Worm (Caenorhabditis elegans) whole organism, L2 larva: ENCODE data around the gene F20B6.5.

ENCODE experiments used
- C34F6.9 ChIP-seq: fragments of 150-350 bp; optimal IDR thresholded peaks from 2 replicates; lab custom pipeline; 2014; ENCODE audit warnings: missing biosample characterization, missing genetic modification characterization
- F13H6.1 ChIP-seq: sonication (generic microtip); optimal IDR thresholded peaks from 2 replicates; lab custom pipeline; 2016; ENCODE audit warnings: missing genetic modification characterization, missing compliant biosample characterization
- ZK546.5 ChIP-seq: sonication (generic microtip); optimal IDR thresholded peaks from 2 replicates; lab custom pipeline; 2017; ENCODE audit warnings: missing biosample characterization, missing genetic modification characterization
- alr-1 ChIP-seq: fragments of 150-350 bp; optimal IDR thresholded peaks from 2 replicates; lab custom pipeline; 2014; ENCODE audit warnings: missing biosample characterization, missing genetic modification characterization
- aly-2 ChIP-seq: fragments of 150-350 bp; optimal IDR thresholded peaks from 2 replicates; lab custom pipeline; 2014; ENCODE audit warnings: missing biosample characterization, missing genetic modification characterization
- ama-1 ChIP-seq: fragments of 150-350 bp; optimal IDR thresholded peaks from 2 replicates; lab custom pipeline; 2018; ENCODE audit warnings: inconsistent platforms
- crh-2 ChIP-seq: sonication (generic microtip); optimal IDR thresholded peaks from 2 replicates; lab custom pipeline; 2017; ENCODE audit warnings: missing biosample characterization, missing genetic modification characterization
- elt-1 ChIP-seq: fragments of 150-350 bp; optimal IDR thresholded peaks from 2 replicates; lab custom pipeline; 2014; ENCODE audit warnings: missing biosample characterization, missing genetic modification characterization
- elt-3 ChIP-seq: sonication (generic microtip); optimal IDR thresholded peaks from 2 replicates; lab custom pipeline; 2017; ENCODE audit warnings: missing biosample characterization, missing genetic modification characterization
- fos-1 ChIP-seq: fragments of 150-350 bp; optimal IDR thresholded peaks from 2 replicates; lab custom pipeline; 2014; ENCODE audit warnings: missing biosample characterization, missing genetic modification characterization
- gmeb-1 ChIP-seq: fragments of 150-350 bp; optimal IDR thresholded peaks from 2 replicates; lab custom pipeline; 2014; ENCODE audit warnings: missing biosample characterization, missing genetic modification characterization
- lin-39 ChIP-seq: fragments of 150-350 bp; optimal IDR thresholded peaks from 2 replicates; lab custom pipeline; 2014; ENCODE audit warnings: missing biosample characterization, missing genetic modification reagents, missing genetic modification characterization
- lsy-2 ChIP-seq, 2 experiments: fragments of 150-350 bp in 1 of 2; sonication (generic microtip) in 1 of 2; optimal IDR thresholded peaks; 2 replicates each; lab custom pipeline; 2014 to 2017; ENCODE audit warnings: missing biosample characterization in 2 of 2, missing genetic modification characterization in 2 of 2
- mab-5 ChIP-seq: fragments of 150-350 bp; optimal IDR thresholded peaks from 2 replicates; lab custom pipeline; 2014; ENCODE audit warnings: missing biosample characterization, missing genetic modification characterization
- mbf-1 ChIP-seq: sonication (generic microtip); optimal IDR thresholded peaks from 2 replicates; lab custom pipeline; 2017; ENCODE audit warnings: missing biosample characterization, missing genetic modification characterization
- mdl-1 ChIP-seq, 2 experiments: fragments of 150-350 bp in 1 of 2; sonication (generic microtip) in 1 of 2; optimal IDR thresholded peaks; 2 replicates each; lab custom pipeline; 2017; ENCODE audit warnings: missing biosample characterization in 2 of 2, missing genetic modification characterization in 2 of 2
- nhr-11 ChIP-seq: fragments of 150-350 bp; optimal IDR thresholded peaks from 2 replicates; lab custom pipeline; 2014; ENCODE audit warnings: missing biosample characterization, missing genetic modification characterization
- nhr-12 ChIP-seq: fragments of 150-350 bp; optimal IDR thresholded peaks from 2 replicates; lab custom pipeline; 2014; ENCODE audit warnings: missing biosample characterization, missing genetic modification characterization
- nhr-129 ChIP-seq: fragments of 150-350 bp; optimal IDR thresholded peaks from 2 replicates; lab custom pipeline; 2014; ENCODE audit warnings: missing biosample characterization, missing genetic modification characterization
- nhr-21 ChIP-seq: fragments of 150-350 bp; optimal IDR thresholded peaks from 2 replicates; lab custom pipeline; 2014; ENCODE audit warnings: missing biosample characterization, missing genetic modification characterization
- nhr-237 ChIP-seq: fragments of 150-350 bp; optimal IDR thresholded peaks from 2 replicates; lab custom pipeline; 2014; ENCODE audit warnings: missing biosample characterization, missing genetic modification characterization
- nhr-25 ChIP-seq: fragments of 150-350 bp; sonication (generic microtip); optimal IDR thresholded peaks from 3 replicates; lab custom pipeline; 2014; ENCODE audit warnings: missing biosample characterization, missing genetic modification characterization
- nhr-6 ChIP-seq: fragments of 150-350 bp; optimal IDR thresholded peaks from 2 replicates; lab custom pipeline; 2014; ENCODE audit warnings: missing biosample characterization, missing genetic modification characterization
- peb-1 ChIP-seq: fragments of 150-350 bp; optimal IDR thresholded peaks from 2 replicates; lab custom pipeline; 2014; ENCODE audit warnings: missing biosample characterization, missing genetic modification characterization
- skn-1 ChIP-seq: sonication (generic microtip); optimal IDR thresholded peaks from 2 replicates; lab custom pipeline; 2017; ENCODE audit warnings: missing biosample characterization, missing genetic modification characterization
- sma-9 ChIP-seq, 2 experiments: fragments of 150-350 bp in 1 of 2; sonication (generic microtip) in 1 of 2; optimal IDR thresholded peaks; 2 replicates each; lab custom pipeline; 2014 to 2016; ENCODE audit warnings: missing genetic modification characterization in 2 of 2, mild to moderate bottlenecking in 1 of 2, missing biosample characterization in 1 of 2, missing compliant biosample characterization in 1 of 2, missing genetic modification reagents in 1 of 2, moderate library complexity in 1 of 2
- snpc-4 ChIP-seq: fragments of 150-350 bp; optimal IDR thresholded peaks from 2 replicates; lab custom pipeline; 2014; ENCODE audit warnings: missing biosample characterization, missing genetic modification characterization
- unc-39 ChIP-seq: fragments of 150-350 bp; optimal IDR thresholded peaks from 2 replicates; lab custom pipeline; 2014; ENCODE audit warnings: missing biosample characterization, missing genetic modification characterization
- unc-55 ChIP-seq: fragments of 150-350 bp; sonication (generic microtip); optimal IDR thresholded peaks from 3 replicates; lab custom pipeline; 2014; ENCODE audit warnings: missing biosample characterization, missing genetic modification reagents, missing genetic modification characterization
- unc-62 ChIP-seq: fragments of 150-350 bp; optimal IDR thresholded peaks from 2 replicates; lab custom pipeline; 2014; ENCODE audit warnings: missing biosample characterization, missing genetic modification reagents, missing genetic modification characterization
- zag-1 ChIP-seq: fragments of 150-350 bp; optimal IDR thresholded peaks from 2 replicates; lab custom pipeline; 2014; ENCODE audit warnings: missing biosample characterization, missing genetic modification characterization
- ztf-1 ChIP-seq: fragments of 200-800 bp; sonication (Bioruptor generic); conservative IDR thresholded peaks from 2 replicates; pipeline ENCODE4 v1.3.6; 2022; ENCODE audit warnings: missing genetic modification characterization, missing compliant biosample characterization
- ztf-11 ChIP-seq: sonication (generic microtip); optimal IDR thresholded peaks from 2 replicates; lab custom pipeline; 2017; ENCODE audit warnings: missing biosample characterization, missing genetic modification characterization
- ztf-4 ChIP-seq: fragments of 150-350 bp; optimal IDR thresholded peaks from 2 replicates; lab custom pipeline; 2014; ENCODE audit warnings: missing biosample characterization, missing genetic modification characterization

The F20B6.5 gene

DNA sequence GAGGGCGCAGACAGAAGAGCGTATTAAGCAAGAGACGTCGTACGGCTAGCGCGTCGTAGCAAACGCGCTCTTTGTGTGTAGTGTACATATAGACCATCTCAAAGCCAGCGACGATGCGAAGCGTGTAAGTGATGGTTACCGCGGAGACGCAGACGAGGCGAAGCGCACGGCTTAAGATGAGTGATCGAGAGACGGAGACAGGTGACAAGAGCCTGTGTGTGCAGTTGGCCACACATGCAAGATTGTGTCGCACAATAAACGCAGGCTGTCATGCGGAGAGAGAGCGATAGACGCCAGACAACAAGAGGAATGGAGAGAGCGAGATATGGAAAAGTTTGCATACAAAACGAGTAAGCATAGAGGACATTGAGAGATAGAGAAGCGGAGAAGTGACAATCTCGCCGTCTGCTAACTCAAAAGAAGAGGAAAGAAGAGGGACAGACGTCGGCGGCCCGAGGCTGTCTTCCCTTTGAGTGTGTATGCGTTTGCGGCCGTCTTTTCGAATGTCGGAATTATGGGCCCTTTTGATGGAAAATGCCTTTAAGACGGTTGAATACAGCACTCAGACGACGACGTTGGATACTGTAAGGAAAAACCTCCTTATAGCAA, 23.2 kb upstream of the F20B6.5 start (continued):
- TF ChIP-seq peb-1 (tag; lab: Kevin White, UChicago) (no peak), ztf-4 (tag; lab: Kevin White, UChicago) (peak; percentile 80), nhr-11 (tag; lab: Kevin White, UChicago) (no peak), skn-1 (tag; lab: Kevin White, UChicago) (no peak)
- TF ChIP-seq, all 48 proteins: peak for 27

DNA sequence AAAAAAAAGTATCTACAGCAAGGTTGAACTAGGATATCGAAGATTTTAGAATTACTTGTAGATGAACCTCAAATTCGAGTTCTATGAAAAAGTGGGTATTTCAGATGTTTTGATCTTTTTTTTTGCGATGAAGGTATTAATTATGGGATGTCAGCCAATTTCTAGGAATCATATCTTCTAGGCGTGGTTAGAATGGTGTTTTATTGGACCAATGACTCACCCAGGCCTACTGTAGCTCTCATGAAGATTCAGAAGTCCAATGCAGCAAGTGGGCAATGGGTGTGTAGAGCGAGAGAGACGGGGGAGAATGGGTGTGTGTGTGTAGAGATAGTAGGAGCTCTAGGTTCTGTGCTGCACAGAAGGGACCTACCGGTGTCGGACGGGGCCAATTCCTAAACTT, 22.5 kb upstream of the F20B6.5 start:
- no peak for TF ChIP-seq skn-1 (tag; lab: Kevin White, UChicago)
- TF ChIP-seq lsy-2 (tag; optimal IDR thresholded peaks at IDR 0.05; lab: Kevin White, UChicago): peak in 1 of 2 experiments; percentile 68
- TF ChIP-seq C34F6.9 (tag; lab: Kevin White, UChicago): peak; percentile 14
- no peak for TF ChIP-seq nhr-25
- peak; percentile 74 for TF ChIP-seq fos-1 (tag; lab: Kevin White, UChicago)

DNA sequence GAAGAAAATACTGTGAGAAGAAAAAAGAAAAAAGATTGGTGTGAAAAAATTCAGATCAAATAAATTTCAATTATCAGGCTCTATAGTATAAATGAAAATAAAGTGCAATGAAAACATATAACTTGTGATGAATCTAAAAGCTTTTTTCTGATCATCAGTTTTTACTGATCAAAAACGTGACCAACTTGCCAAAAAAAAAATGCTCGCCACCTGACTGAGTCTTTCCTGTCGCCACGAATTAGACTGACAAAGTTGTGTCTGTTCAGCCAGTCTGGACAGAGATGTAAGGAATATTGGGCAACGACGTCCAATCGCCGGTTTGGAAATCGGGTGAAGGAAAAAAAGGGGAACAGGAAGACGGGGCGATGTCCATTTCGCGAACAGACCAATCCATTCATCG, 19.8 kb upstream of the F20B6.5 start:
- no peak for TF ChIP-seq nhr-237
- TF ChIP-seq mdl-1 (tag; optimal IDR thresholded peaks at IDR 0.05; lab: Kevin White, UChicago): no peak
- peak in 1 of 2 experiments; percentile 5 for TF ChIP-seq lsy-2 (tag; optimal IDR thresholded peaks at IDR 0.05; lab: Kevin White, UChicago)
- no peak for TF ChIP-seq unc-39 (tag; lab: Kevin White, UChicago)
- peak; percentile 48 for TF ChIP-seq nhr-129 (tag; lab: Kevin White, UChicago)
- TF ChIP-seq C34F6.9 (tag; lab: Kevin White, UChicago): peak; percentile 10
- peak; percentile 5 for TF ChIP-seq crh-2 (tag; lab: Kevin White, UChicago)
- no peak for TF ChIP-seq ZK546.5
- TF ChIP-seq nhr-11 (tag; lab: Kevin White, UChicago): no peak

ce11 chrX:4218174-4218573, 18.4 kb upstream of the F20B6.5 start, which contains the start of gene W01H2.2:
W01H2.2 (minus strand) TSS chrX:4218458.
- TF ChIP-seq C34F6.9 (tag; lab: Kevin White, UChicago) (no peak), nhr-6 (tag; lab: Kevin White, UChicago) (no peak), crh-2 (tag; lab: Kevin White, UChicago) (peak; percentile 7), nhr-12 (tag; lab: Kevin White, UChicago) (no peak), alr-1 (tag; lab: Kevin White, UChicago) (no peak), unc-55 (peak; percentile 8)

DNA sequence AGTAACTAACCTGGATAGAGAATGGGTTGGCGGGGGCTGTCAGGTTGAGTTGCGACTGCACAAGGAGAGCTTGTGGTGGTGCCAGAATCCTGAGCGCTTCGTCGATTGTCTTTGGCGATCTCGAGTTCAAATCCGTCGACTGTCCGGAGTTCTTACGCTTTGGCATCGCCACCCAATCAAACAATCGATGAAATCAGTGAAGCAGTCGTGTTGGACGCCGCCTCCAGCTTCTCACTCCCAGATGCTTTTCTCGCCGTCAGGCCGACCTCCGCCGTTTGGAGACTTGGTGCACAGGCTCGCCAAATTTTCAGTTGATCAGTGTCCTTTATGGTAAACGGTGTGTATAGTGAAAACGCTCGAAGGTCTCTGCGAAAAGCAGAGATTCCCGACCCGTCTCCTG, 17.2 kb upstream of the F20B6.5 start, which contains the start of the genes F20B6.10 and hpk-1:
F20B6.10 (minus strand) TSS at position 303 of the 400 bp plus-strand sequence.
hpk-1 (minus strand) TSS at position 397 of the 400 bp plus-strand sequence.
- TF ChIP-seq ZK546.5: no peak
- TF ChIP-seq mbf-1 (tag; lab: Kevin White, UChicago): no peak
- no peak for TF ChIP-seq unc-39 (tag; lab: Kevin White, UChicago)
- TF ChIP-seq ztf-1 (GFP tag; lab: Robert Waterston, UW): no peak
- no peak for TF ChIP-seq mdl-1 (tag; optimal IDR thresholded peaks at IDR 0.05; lab: Kevin White, UChicago)
- TF ChIP-seq sma-9 (GFP tag; optimal IDR thresholded peaks at IDR 0.05; lab: Kevin White, UChicago): no peak
- no peak for TF ChIP-seq sma-9 (tag; optimal IDR thresholded peaks at IDR 0.05; lab: Kevin White, UChicago)
- no peak for TF ChIP-seq aly-2 (tag; lab: Kevin White, UChicago)
- no peak for TF ChIP-seq gmeb-1 (tag; lab: Kevin White, UChicago)
- TF ChIP-seq elt-1: no peak
- TF ChIP-seq ama-1: no peak
- TF ChIP-seq snpc-4: no peak
- no peak for TF ChIP-seq nhr-6 (tag; lab: Kevin White, UChicago)

- TF ChIP-seq elt-3 (no peak), sma-9 (GFP tag; optimal IDR thresholded peaks at IDR 0.05; lab: Kevin White, UChicago) (peak; percentile 13), sma-9 (tag; optimal IDR thresholded peaks at IDR 0.05; lab: Kevin White, UChicago) (no peak), gmeb-1 (tag; lab: Kevin White, UChicago) (peak; percentile 23), fos-1 (tag; lab: Kevin White, UChicago) (peak; percentile 37)
Observed at ce11 chrX:4215500-4216107, 15.9 kb upstream of the F20B6.5 start.

- TF ChIP-seq C34F6.9 (tag; lab: Kevin White, UChicago): peak; percentile 36
- peak in 1 of 2 experiments; percentile 4 for TF ChIP-seq lsy-2 (tag; optimal IDR thresholded peaks at IDR 0.05; lab: Kevin White, UChicago)
- no peak for TF ChIP-seq ztf-11 (tag; lab: Kevin White, UChicago)
- TF ChIP-seq peb-1 (tag; lab: Kevin White, UChicago): no peak
- no peak for TF ChIP-seq nhr-129 (tag; lab: Kevin White, UChicago)
- no peak for TF ChIP-seq nhr-21
- TF ChIP-seq mdl-1 (tag; optimal IDR thresholded peaks at IDR 0.05; lab: Kevin White, UChicago): no peak
- TF ChIP-seq lin-39 (tag; lab: Kevin White, UChicago): no peak
- TF ChIP-seq sma-9 (GFP tag; optimal IDR thresholded peaks at IDR 0.05; lab: Kevin White, UChicago): peak; percentile 44
- TF ChIP-seq sma-9 (tag; optimal IDR thresholded peaks at IDR 0.05; lab: Kevin White, UChicago): no peak
- no peak for TF ChIP-seq unc-62 (GFP tag; lab: Kevin White, UChicago)
- no peak for TF ChIP-seq gmeb-1 (tag; lab: Kevin White, UChicago)
- no peak for TF ChIP-seq crh-2 (tag; lab: Kevin White, UChicago)
- TF ChIP-seq unc-55: peak; percentile 51
- TF ChIP-seq zag-1 (tag; lab: Kevin White, UChicago): no peak
- TF ChIP-seq ama-1: no peak
- peak; percentile 21 for TF ChIP-seq F13H6.1 (tag; lab: Kevin White, UChicago)
- no peak for TF ChIP-seq elt-1
- TF ChIP-seq mab-5 (tag; lab: Kevin White, UChicago): no peak
- no peak for TF ChIP-seq alr-1 (tag; lab: Kevin White, UChicago)
Observed at ce11 chrX:4214643-4215042, 14.9 kb upstream of the F20B6.5 start.
